Fruit fly (Drosophila melanogaster) whole organism, embryonic: Measurements from ENCODE around the gene CG42296.

ENCODE experiments used
- CG10366 ChIP-seq: fragments of 200-800 bp; sonication (Bioruptor generic); IDR thresholded peaks from 2 replicates; pipeline ENCODE4 v1.3.6; 2022; ENCODE audit warnings: missing biosample characterization, missing genetic modification characterization
- CG11085 ChIP-seq: fragments of 200-800 bp; sonication (Bioruptor generic); IDR thresholded peaks from 2 replicates; pipeline ENCODE4 v1.3.6; 2022; ENCODE audit warnings: missing biosample characterization, missing genetic modification characterization
- CG11093 ChIP-seq: fragments of 200-800 bp; sonication (Bioruptor generic); IDR thresholded peaks from 3 replicates; pipeline ENCODE4 v1.3.6; 2022; ENCODE audit warnings: missing biosample characterization, missing genetic modification characterization
- CG11504 ChIP-seq: fragments of 200-800 bp; sonication (Bioruptor generic); optimal IDR thresholded peaks from 3 replicates; lab custom pipeline; 2019; ENCODE audit warnings: missing biosample characterization, mild to moderate bottlenecking, missing genetic modification characterization, moderate library complexity
- CG12391 ChIP-seq: fragments of 200-800 bp; sonication (Bioruptor generic); optimal IDR thresholded peaks from 3 replicates; lab custom pipeline; 2018; ENCODE audit warnings: missing biosample characterization, mild to moderate bottlenecking, missing genetic modification characterization, moderate library complexity
- CG18599 ChIP-seq: fragments of 200-800 bp; sonication (Bioruptor generic); optimal IDR thresholded peaks from 3 replicates; lab custom pipeline; 2017; ENCODE audit warnings: missing biosample characterization, missing genetic modification characterization, mild to moderate bottlenecking, moderate library complexity, missing genetic modification reagents
- CG18764 ChIP-seq: fragments of 200-800 bp; sonication (Bioruptor generic); optimal IDR thresholded peaks from 3 replicates; lab custom pipeline; 2016; ENCODE audit warnings: missing biosample characterization, missing genetic modification characterization
- CG2199 ChIP-seq: fragments of 200-800 bp; sonication (Bioruptor generic); IDR thresholded peaks from 3 replicates; pipeline ENCODE4 v1.3.6; 2022; ENCODE audit warnings: missing biosample characterization, missing genetic modification characterization
- CG30403 ChIP-seq: fragments of 200-800 bp; sonication (Bioruptor generic); optimal IDR thresholded peaks from 3 replicates; lab custom pipeline; 2016; ENCODE audit warnings: missing biosample characterization, missing genetic modification characterization
- CG33213 ChIP-seq: fragments of 200-800 bp; sonication (Bioruptor generic); optimal IDR thresholded peaks from 3 replicates; lab custom pipeline; 2016; ENCODE audit warnings: missing biosample characterization, missing genetic modification characterization
- CG34376 ChIP-seq: fragments of 200-800 bp; sonication (Bioruptor generic); optimal IDR thresholded peaks from 2 replicates; lab custom pipeline; 2018; ENCODE audit warnings: missing biosample characterization, mild to moderate bottlenecking, missing genetic modification characterization
- CG43689 ChIP-seq: fragments of 200-800 bp; sonication (Bioruptor generic); IDR thresholded peaks from 2 replicates; pipeline ENCODE4 v1.3.6; 2022; ENCODE audit warnings: missing biosample characterization, missing genetic modification characterization
- CG4617 ChIP-seq: fragments of 200-800 bp; sonication (Bioruptor generic); optimal IDR thresholded peaks from 3 replicates; lab custom pipeline; 2016; ENCODE audit warnings: missing biosample characterization, missing genetic modification characterization, borderline replicate concordance
- CG7786 ChIP-seq: fragments of 200-800 bp; sonication (Bioruptor generic); optimal IDR thresholded peaks from 2 replicates; lab custom pipeline; 2016; ENCODE audit warnings: missing biosample characterization, missing genetic modification characterization
- CG7839 ChIP-seq: fragments of 200-800 bp; sonication (Bioruptor generic); optimal IDR thresholded peaks from 3 replicates; lab custom pipeline; 2018; ENCODE audit warnings: missing biosample characterization, mild to moderate bottlenecking, missing genetic modification characterization, moderate library complexity
- CTCF ChIP-seq: fragments of 200-800 bp; sonication (Bioruptor generic); optimal IDR thresholded peaks from 2 replicates; lab custom pipeline; 2017; ENCODE audit warnings: missing biosample characterization, mild to moderate bottlenecking, missing genetic modification characterization, moderate library complexity
- Fer1 ChIP-seq: fragments of 200-800 bp; sonication (Bioruptor generic); optimal IDR thresholded peaks from 2 replicates; lab custom pipeline; 2017; ENCODE audit warnings: missing biosample characterization, mild to moderate bottlenecking, missing genetic modification characterization
- H2.0 ChIP-seq: fragments of 200-800 bp; sonication (Bioruptor generic); IDR thresholded peaks from 2 replicates; pipeline ENCODE4 v1.3.6; 2022; ENCODE audit warnings: missing biosample characterization, missing genetic modification characterization
- Hey ChIP-seq: fragments of 200-800 bp; sonication (Bioruptor generic); optimal IDR thresholded peaks from 3 replicates; lab custom pipeline; 2018; ENCODE audit warnings: missing biosample characterization, mild to moderate bottlenecking, missing genetic modification characterization
- Lhr ChIP-seq: fragments of 200-800 bp; sonication (Bioruptor generic); optimal IDR thresholded peaks from 3 replicates; lab custom pipeline; 2017; ENCODE audit warnings: mild to moderate bottlenecking, missing biosample characterization, missing genetic modification reagents, missing genetic modification characterization
- Max ChIP-seq: fragments of 200-800 bp; sonication (Bioruptor generic); optimal IDR thresholded peaks from 2 replicates; lab custom pipeline; 2016; ENCODE audit warnings: missing biosample characterization, mild to moderate bottlenecking, missing genetic modification characterization
- Med ChIP-seq: fragments of 200-800 bp; sonication (Bioruptor generic); peaks from one replicate; lab custom pipeline; 2016; ENCODE audit warnings: missing biosample characterization, missing genetic modification characterization, mild to moderate bottlenecking, inconsistent platforms, moderate library complexity
- Pdp1 ChIP-seq, 2 experiments: fragments of 200-800 bp; sonication (Bioruptor generic); optimal IDR thresholded peaks; 3 replicates each; lab custom pipeline; 2016; ENCODE audit warnings: missing biosample characterization in 2 of 2, missing genetic modification characterization in 2 of 2, mild to moderate bottlenecking in 1 of 2, moderate library complexity in 1 of 2
- Scr ChIP-seq: fragments of 200-800 bp; sonication (Bioruptor generic); IDR thresholded peaks from 2 replicates; pipeline ENCODE4 v1.3.6; 2022; ENCODE audit warnings: missing biosample characterization, missing genetic modification characterization; ENCODE audit not compliant: partially characterized antibody
- Spps ChIP-seq: fragments of 200-800 bp; sonication (Bioruptor generic); optimal IDR thresholded peaks from 2 replicates; lab custom pipeline; 2018; ENCODE audit warnings: missing biosample characterization, mild to moderate bottlenecking, missing genetic modification characterization
- Tbp ChIP-seq: fragments of >200 bp; optimal IDR thresholded peaks from 2 replicates; lab custom pipeline; 2018; ENCODE audit warnings: missing biosample characterization, missing genetic modification characterization
- Usf ChIP-seq: fragments of 200-800 bp; sonication (Bioruptor generic); optimal IDR thresholded peaks from 2 replicates; lab custom pipeline; 2017; ENCODE audit warnings: missing genotype, missing biosample characterization, missing genetic modification characterization
- ac ChIP-seq: fragments of 200-800 bp; sonication (Bioruptor generic); optimal IDR thresholded peaks from 3 replicates; lab custom pipeline; 2017; ENCODE audit warnings: missing biosample characterization, mild to moderate bottlenecking, missing genetic modification characterization
- aop ChIP-seq: fragments of 200-800 bp; sonication (Bioruptor generic); IDR thresholded peaks from 2 replicates; pipeline ENCODE4 v1.3.6; 2022; ENCODE audit warnings: missing biosample characterization, missing genetic modification characterization
- ato ChIP-seq: fragments of 200-800 bp; sonication (Bioruptor generic); IDR thresholded peaks from 2 replicates; pipeline ENCODE4 v1.3.6; 2022; ENCODE audit warnings: missing biosample characterization, missing genetic modification characterization; ENCODE audit not compliant: partially characterized antibody
- bbx ChIP-seq: fragments of 200-800 bp; sonication (Bioruptor generic); IDR thresholded peaks from 2 replicates; pipeline ENCODE4 v1.3.6; 2022; ENCODE audit warnings: missing biosample characterization, missing genetic modification characterization; ENCODE audit not compliant: partially characterized antibody
- en ChIP-seq: fragments of 200-800 bp; sonication (Bioruptor generic); optimal IDR thresholded peaks from 2 replicates; lab custom pipeline; 2016; ENCODE audit warnings: missing biosample characterization, missing genetic modification characterization
- fd102C ChIP-seq: fragments of 200-800 bp; sonication (Bioruptor generic); optimal IDR thresholded peaks from 2 replicates; lab custom pipeline; 2018; ENCODE audit warnings: missing biosample characterization, mild to moderate bottlenecking, missing genetic modification characterization, moderate library complexity
- kah ChIP-seq: fragments of 200-800 bp; sonication (Bioruptor generic); optimal IDR thresholded peaks from 2 replicates; lab custom pipeline; 2018; ENCODE audit warnings: missing biosample characterization, mild to moderate bottlenecking, missing genetic modification characterization
- kay ChIP-seq: fragments of 200-800 bp; sonication (Bioruptor generic); optimal IDR thresholded peaks from 2 replicates; lab custom pipeline; 2016; ENCODE audit warnings: missing biosample characterization, missing genetic modification characterization
- lbe ChIP-seq: fragments of 200-800 bp; sonication (Bioruptor generic); optimal IDR thresholded peaks from 2 replicates; lab custom pipeline; 2016; ENCODE audit warnings: missing biosample characterization, mild to moderate bottlenecking, missing genetic modification characterization
- onecut ChIP-seq: fragments of 200-800 bp; sonication (Bioruptor generic); IDR thresholded peaks from 2 replicates; pipeline ENCODE4 v1.3.6; 2022; ENCODE audit warnings: missing biosample characterization, missing genetic modification characterization
- p53 ChIP-seq: fragments of 200-800 bp; sonication (Bioruptor generic); optimal IDR thresholded peaks from 2 replicates; lab custom pipeline; 2016; ENCODE audit warnings: missing biosample characterization, missing genetic modification characterization
- peb ChIP-seq: fragments of 200-800 bp; sonication (Bioruptor generic); IDR thresholded peaks from 2 replicates; pipeline ENCODE4 v1.3.6; 2022; ENCODE audit warnings: missing biosample characterization, missing genetic modification characterization
- ro ChIP-seq: fragments of 200-800 bp; sonication (Bioruptor generic); IDR thresholded peaks from 2 replicates; pipeline ENCODE4 v1.3.6; 2022; ENCODE audit warnings: missing biosample characterization, missing genetic modification characterization
- row ChIP-seq: fragments of 200-800 bp; sonication (Bioruptor generic); IDR thresholded peaks from 3 replicates; pipeline ENCODE4 v1.3.6; 2022; ENCODE audit warnings: missing biosample characterization, missing genetic modification characterization
- sens ChIP-seq: fragments of 200-800 bp; sonication (Bioruptor generic); peaks from one replicate; lab custom pipeline; 2016; ENCODE audit warnings: missing biosample characterization, missing genetic modification characterization
- sens-2 ChIP-seq: fragments of 200-800 bp; sonication (Bioruptor generic); IDR thresholded peaks from 2 replicates; pipeline ENCODE4 v1.3.6; 2022; ENCODE audit warnings: missing biosample characterization, missing genetic modification characterization
- seq ChIP-seq: fragments of 200-800 bp; sonication (Bioruptor generic); IDR thresholded peaks from 2 replicates; pipeline ENCODE4 v1.3.6; 2022; ENCODE audit warnings: missing biosample characterization, missing genetic modification characterization
- sim ChIP-seq: fragments of 200-800 bp; sonication (Bioruptor generic); IDR thresholded peaks from 2 replicates; pipeline ENCODE4 v1.3.6; 2022; ENCODE audit warnings: missing biosample characterization, missing genetic modification characterization
- sima ChIP-seq: fragments of 200-800 bp; sonication (Bioruptor generic); optimal IDR thresholded peaks from 2 replicates; lab custom pipeline; 2016; ENCODE audit warnings: missing biosample characterization, missing genetic modification characterization
- slbo ChIP-seq: fragments of 200-800 bp; sonication (Bioruptor generic); IDR thresholded peaks from 2 replicates; pipeline ENCODE4 v1.3.6; 2022; ENCODE audit warnings: missing biosample characterization, missing genetic modification characterization
- sna ChIP-seq: fragments of 200-800 bp; sonication (Bioruptor generic); IDR thresholded peaks from 2 replicates; pipeline ENCODE4 v1.3.6; 2022; ENCODE audit warnings: missing biosample characterization, missing genetic modification characterization; ENCODE audit not compliant: partially characterized antibody
- sr ChIP-seq: fragments of 200-800 bp; sonication (Bioruptor generic); IDR thresholded peaks from 3 replicates; pipeline ENCODE4 v1.3.6; 2022; ENCODE audit warnings: missing biosample characterization, missing genetic modification characterization
- tin ChIP-seq: fragments of 200-800 bp; sonication (Bioruptor generic); optimal IDR thresholded peaks from 3 replicates; lab custom pipeline; 2016; ENCODE audit warnings: missing biosample characterization, missing genetic modification characterization
- tll ChIP-seq, 2 experiments: fragments of 200-800 bp in 1 of 2; fragments of >200 bp in 1 of 2; sonication (Bioruptor generic) in 1 of 2; optimal IDR thresholded peaks; 2 replicates each; lab custom pipeline; 2017 to 2019; ENCODE audit warnings: missing biosample characterization in 2 of 2, missing genetic modification characterization in 2 of 2, mild to moderate bottlenecking in 1 of 2, moderate library complexity in 1 of 2
- wdn ChIP-seq: fragments of 200-800 bp; sonication (Bioruptor generic); IDR thresholded peaks from 2 replicates; pipeline ENCODE4 v1.3.6; 2022; ENCODE audit warnings: missing biosample characterization, missing genetic modification characterization

CG42296 gene

DNA sequence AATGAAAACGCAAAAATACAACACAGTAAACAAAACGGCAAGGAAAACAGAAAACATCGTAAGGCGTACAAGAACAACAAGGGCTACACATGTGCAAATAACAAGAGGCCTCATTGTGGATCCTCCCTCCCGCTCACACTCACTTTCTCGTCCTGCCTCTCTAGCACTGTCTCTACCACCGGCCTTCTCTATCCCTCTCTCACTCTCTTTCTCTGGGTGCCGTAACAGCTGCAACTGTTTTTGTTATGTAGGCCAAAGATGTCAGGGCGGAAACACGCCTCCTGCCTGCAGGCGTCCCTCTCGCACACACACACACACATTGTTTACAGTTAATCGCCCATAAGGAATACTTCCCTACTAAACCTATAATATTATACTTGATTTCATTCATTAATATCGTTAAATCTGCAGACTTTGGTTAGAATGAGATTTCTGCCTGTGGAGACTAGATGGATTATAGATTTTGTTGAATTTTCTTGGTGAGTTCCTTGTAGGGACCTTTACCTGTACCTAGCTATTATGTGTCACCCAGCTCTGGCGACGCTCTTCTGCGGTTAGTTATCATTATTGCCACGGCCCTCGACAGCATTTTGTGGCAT, 21.9 kb downstream of the CG42296 start (continued):
- TF ChIP-seq fd102C (peak; percentile 5), peb (GFP tag; lab: Robert Waterston, UW) (no peak), CG2199 (GFP tag; lab: Robert Waterston, UW) (no peak), CG11085 (GFP tag; lab: Robert Waterston, UW) (no peak), slbo (GFP tag; lab: Robert Waterston, UW) (no peak), kay (GFP tag; lab: Kevin White, UChicago) (no peak), Fer1 (GFP tag; lab: Kevin White, UChicago) (peak; percentile 30), sima (GFP tag; lab: Kevin White, UChicago) (no peak), CG18599 (GFP tag; lab: Kevin White, UChicago) (peak; percentile 6), tll (GFP tag; optimal IDR thresholded peaks at IDR 0.05; lab: Kevin White, UChicago) (peak in 1 of 2 experiments; percentile 56), bbx (GFP tag; lab: Robert Waterston, UW) (no peak), Lhr (no peak), lbe (GFP tag; lab: Kevin White, UChicago) (no peak), ac (GFP tag; lab: Kevin White, UChicago) (peak; percentile 31), CG18764 (GFP tag; lab: Kevin White, UChicago) (no peak), Hey (tag; lab: Kevin White, UChicago) (no peak), Usf (GFP tag; lab: Kevin White, UChicago) (no peak), kah (GFP tag; lab: Kevin White, UChicago) (no peak), ro (no peak), CG11093 (GFP tag; lab: Robert Waterston, UW) (no peak), sens (peak; percentile 30), onecut (GFP tag; lab: Robert Waterston, UW) (no peak), seq (no peak), Spps (no peak), CG7786 (GFP tag; lab: Kevin White, UChicago) (no peak), sr (GFP tag; lab: Robert Waterston, UW) (no peak), CG7839 (tag; lab: Kevin White, UChicago) (no peak), CG33213 (GFP tag; lab: Kevin White, UChicago) (no peak), aop (GFP tag; lab: Robert Waterston, UW) (no peak), Tbp (no peak), H2.0 (GFP tag; lab: Robert Waterston, UW) (no peak), wdn (GFP tag; lab: Robert Waterston, UW) (no peak), row (GFP tag; lab: Robert Waterston, UW) (peak; percentile 44; the same call in 2 of the 3 replicates), tin (GFP tag; lab: Kevin White, UChicago) (no peak), sim (GFP tag; lab: Robert Waterston, UW) (no peak), Pdp1 (GFP tag; optimal IDR thresholded peaks at IDR 0.05; lab: Kevin White, UChicago) (peak in 1 of 2 experiments; percentile 12), CG30403 (GFP tag; lab: Kevin White, UChicago) (no peak), ato (GFP tag; lab: Robert Waterston, UW) (no peak), CG4617 (GFP tag; lab: Kevin White, UChicago) (no peak), Max (GFP tag; lab: Kevin White, UChicago) (no peak)

- TF ChIP-seq CG10366 (no peak), CG11504 (tag; lab: Kevin White, UChicago) (no peak), slbo (GFP tag; lab: Robert Waterston, UW) (no peak), Scr (GFP tag; lab: Robert Waterston, UW) (peak; percentile 56), CG43689 (GFP tag; lab: Robert Waterston, UW) (no peak), sens-2 (GFP tag; lab: Robert Waterston, UW) (no peak), CG12391 (tag; lab: Kevin White, UChicago) (no peak), p53 (GFP tag; lab: Kevin White, UChicago) (no peak), en (GFP tag; lab: Kevin White, UChicago) (no peak), CG34376 (GFP tag; lab: Kevin White, UChicago) (no peak), sna (peak; percentile 26; the same call in 1 of the 2 replicates), bbx (GFP tag; lab: Robert Waterston, UW) (peak; percentile 68; the same call in 1 of the 2 replicates), CTCF (GFP tag; lab: Kevin White, UChicago) (no peak), Med (no peak)
Measured at dm6 chr2L:2013057-2013456, 22.8 kb downstream of the CG42296 start.
